Worm (Caenorhabditis elegans) whole organism, young adult: ENCODE results near the gene C28D4.7.

Experiments used
- B0035.1 ChIP-seq: sonication (generic microtip); optimal IDR thresholded peaks from 2 replicates; lab custom pipeline; 2016; ENCODE audit warnings: missing genetic modification characterization, mild to moderate bottlenecking, missing compliant biosample characterization, missing genotype, missing genetic modification reagents
- B0261.1 ChIP-seq: sonication (generic microtip); optimal IDR thresholded peaks from 2 replicates; lab custom pipeline; 2016; ENCODE audit warnings: mild to moderate bottlenecking, missing genetic modification characterization, moderate library complexity, missing compliant biosample characterization
- B0336.3 ChIP-seq: fragments of 200-800 bp; sonication (Bioruptor generic); IDR thresholded peaks from 2 replicates; pipeline ENCODE4 v1.3.6; 2022; ENCODE audit warnings: missing genetic modification characterization, missing compliant biosample characterization
- C06A6.2 ChIP-seq: fragments of 200-800 bp; sonication (Bioruptor generic); conservative IDR thresholded peaks from 2 replicates; pipeline ENCODE4 v1.3.6; 2022; ENCODE audit warnings: missing genetic modification characterization, missing compliant biosample characterization
- D2030.7 ChIP-seq: fragments of 200-800 bp; sonication (Bioruptor generic); IDR thresholded peaks from 2 replicates; pipeline ENCODE4 v1.3.6; 2022; ENCODE audit warnings: missing genetic modification reagents, missing genetic modification characterization, missing compliant biosample characterization
- F23B12.7 ChIP-seq: sonication (generic microtip); optimal IDR thresholded peaks from 2 replicates; lab custom pipeline; 2017; ENCODE audit warnings: missing genetic modification characterization, mild to moderate bottlenecking, missing compliant biosample characterization, antibody characterized with exemption, moderate library complexity; ENCODE audit not compliant: insufficient read depth
- F39B2.1 ChIP-seq: fragments of 200-800 bp; sonication (Bioruptor generic); IDR thresholded peaks from 2 replicates; pipeline ENCODE4 v1.3.6; 2022; ENCODE audit warnings: missing genetic modification reagents, missing genetic modification characterization, missing compliant biosample characterization
- F52B5.7 ChIP-seq: sonication (generic microtip); optimal IDR thresholded peaks from 2 replicates; lab custom pipeline; 2016; ENCODE audit warnings: mild to moderate bottlenecking, missing genetic modification characterization, missing compliant biosample characterization
- F55B11.4 ChIP-seq: sonication (generic microtip); optimal IDR thresholded peaks from 2 replicates; lab custom pipeline; 2016; ENCODE audit warnings: missing compliant biosample characterization, missing genetic modification characterization, borderline replicate concordance; ENCODE audit not compliant: insufficient read depth
- K12H6.12 ChIP-seq: fragments of 200-800 bp; sonication (Bioruptor generic); optimal IDR thresholded peaks from 2 replicates; lab custom pipeline; 2018; ENCODE audit warnings: mild to moderate bottlenecking, missing genetic modification characterization, missing compliant biosample characterization
- T07F8.4 ChIP-seq: sonication (generic microtip); optimal IDR thresholded peaks from 2 replicates; lab custom pipeline; 2016; ENCODE audit warnings: mild to moderate bottlenecking, missing genetic modification characterization, moderate library complexity, missing compliant biosample characterization
- Y67H2A.10 ChIP-seq: fragments of 200-800 bp; sonication (Bioruptor generic); conservative IDR thresholded peaks from 2 replicates; pipeline ENCODE4 v1.3.6; 2022; ENCODE audit warnings: missing genetic modification reagents, missing genetic modification characterization, missing compliant biosample characterization
- akir-1 ChIP-seq: fragments of 200-800 bp; sonication (Bioruptor generic); optimal IDR thresholded peaks from 2 replicates; lab custom pipeline; 2018; ENCODE audit warnings: mild to moderate bottlenecking, missing genetic modification characterization, moderate library complexity, missing compliant biosample characterization
- aptf-2 ChIP-seq: fragments of 200-800 bp; sonication (Bioruptor generic); conservative IDR thresholded peaks from 2 replicates; pipeline ENCODE4 v1.3.6; 2022; ENCODE audit warnings: missing genetic modification reagents, missing genetic modification characterization, missing compliant biosample characterization
- atf-7 ChIP-seq: sonication (generic microtip); optimal IDR thresholded peaks from 2 replicates; lab custom pipeline; 2017; ENCODE audit warnings: mild to moderate bottlenecking, missing genetic modification characterization, missing compliant biosample characterization
- athp-1 ChIP-seq: sonication (generic microtip); optimal IDR thresholded peaks from 2 replicates; lab custom pipeline; 2017; ENCODE audit warnings: mild to moderate bottlenecking, missing genetic modification characterization, missing compliant biosample characterization
- attf-3 ChIP-seq: fragments of 200-800 bp; sonication (Bioruptor generic); conservative IDR thresholded peaks from 2 replicates; pipeline ENCODE4 v1.3.6; 2022; ENCODE audit warnings: missing genetic modification reagents, missing genetic modification characterization, missing compliant biosample characterization
- attf-6 ChIP-seq: fragments of 200-800 bp; sonication (Bioruptor generic); IDR thresholded peaks from 2 replicates; pipeline ENCODE4 v1.3.6; 2022; ENCODE audit warnings: missing genetic modification reagents, missing genetic modification characterization, missing compliant biosample characterization
- ccch-3 ChIP-seq: fragments of 200-800 bp; sonication (Bioruptor generic); optimal IDR thresholded peaks from 2 replicates; lab custom pipeline; 2018; ENCODE audit warnings: mild to moderate bottlenecking, missing genetic modification characterization, missing compliant biosample characterization
- cebp-2 ChIP-seq: fragments of 200-800 bp; sonication (Bioruptor generic); IDR thresholded peaks from 2 replicates; pipeline ENCODE4 v1.3.6; 2022; ENCODE audit warnings: missing genetic modification characterization, missing compliant biosample characterization
- ceh-40 ChIP-seq: fragments of 200-800 bp; sonication (Bioruptor generic); IDR thresholded peaks from 2 replicates; pipeline ENCODE4 v1.3.6; 2022; ENCODE audit warnings: missing genetic modification characterization, missing compliant biosample characterization
- ceh-79 ChIP-seq: sonication (generic microtip); optimal IDR thresholded peaks from 2 replicates; lab custom pipeline; 2017; ENCODE audit warnings: mild to moderate bottlenecking, missing genetic modification characterization, missing compliant biosample characterization
- ceh-91 ChIP-seq: fragments of 200-800 bp; sonication (Bioruptor generic); IDR thresholded peaks from 2 replicates; pipeline ENCODE4 v1.3.6; 2022; ENCODE audit warnings: missing genetic modification reagents, missing genetic modification characterization, missing compliant biosample characterization
- ekl-4 ChIP-seq: fragments of 200-800 bp; sonication (Bioruptor generic); IDR thresholded peaks from 2 replicates; pipeline ENCODE4 v1.3.6; 2022; ENCODE audit warnings: missing genetic modification reagents, missing genetic modification characterization, missing compliant biosample characterization
- ets-4 ChIP-seq: fragments of 200-800 bp; sonication (Bioruptor generic); optimal IDR thresholded peaks from 2 replicates; lab custom pipeline; 2018; ENCODE audit warnings: mild to moderate bottlenecking, missing genetic modification characterization, missing compliant biosample characterization
- fkh-3 ChIP-seq: sonication (generic microtip); optimal IDR thresholded peaks from 2 replicates; lab custom pipeline; 2016; ENCODE audit warnings: mild to moderate bottlenecking, missing genetic modification characterization, missing compliant biosample characterization
- hmg-20 ChIP-seq: fragments of 200-800 bp; sonication (Bioruptor generic); IDR thresholded peaks from 2 replicates; pipeline ENCODE4 v1.3.6; 2022; ENCODE audit warnings: missing genetic modification reagents, missing genetic modification characterization, missing compliant biosample characterization
- hrde-1 ChIP-seq: sonication (generic microtip); optimal IDR thresholded peaks from 2 replicates; lab custom pipeline; 2016; ENCODE audit warnings: missing genetic modification characterization, mild to moderate bottlenecking, missing compliant biosample characterization, moderate library complexity, missing genotype, missing genetic modification reagents, borderline replicate concordance
- lag-1 ChIP-seq: fragments of 200-800 bp; sonication (Bioruptor generic); IDR thresholded peaks from 2 replicates; pipeline ENCODE4 v1.3.6; 2022; ENCODE audit warnings: missing genetic modification reagents, missing genetic modification characterization, missing compliant biosample characterization
- lsl-1 ChIP-seq: fragments of 200-800 bp; sonication (Bioruptor generic); optimal IDR thresholded peaks from 2 replicates; lab custom pipeline; 2018; ENCODE audit warnings: mild to moderate bottlenecking, missing genetic modification characterization, moderate library complexity, missing compliant biosample characterization
- lsy-27 ChIP-seq: sonication (generic microtip); optimal IDR thresholded peaks from 2 replicates; lab custom pipeline; 2017; ENCODE audit warnings: missing genetic modification characterization, mild to moderate bottlenecking, missing compliant biosample characterization, antibody characterized with exemption, missing genotype, borderline replicate concordance; ENCODE audit not compliant: insufficient read depth
- madf-3 ChIP-seq: fragments of 200-800 bp; sonication (Bioruptor generic); IDR thresholded peaks from 2 replicates; pipeline ENCODE4 v1.3.6; 2022; ENCODE audit warnings: missing genetic modification reagents, missing genetic modification characterization, missing compliant biosample characterization
- madf-6 ChIP-seq: fragments of 200-800 bp; sonication (Bioruptor generic); IDR thresholded peaks from 2 replicates; pipeline ENCODE4 v1.3.6; 2022; ENCODE audit warnings: missing genetic modification reagents, missing genetic modification characterization, missing compliant biosample characterization
- mes-4 ChIP-seq: sonication (generic microtip); optimal IDR thresholded peaks from 2 replicates; lab custom pipeline; 2016; ENCODE audit warnings: missing genotype, missing genetic modification characterization, missing compliant biosample characterization
- mxl-1 ChIP-seq: sonication (generic microtip); optimal IDR thresholded peaks from 2 replicates; lab custom pipeline; 2016; ENCODE audit warnings: missing genetic modification characterization, missing compliant biosample characterization
- nhr-27 ChIP-seq: fragments of 200-800 bp; sonication (Bioruptor generic); optimal IDR thresholded peaks from 2 replicates; lab custom pipeline; 2018; ENCODE audit warnings: mild to moderate bottlenecking, missing genetic modification characterization, moderate library complexity, missing compliant biosample characterization
- nhr-90 ChIP-seq: sonication (generic microtip); optimal IDR thresholded peaks from 2 replicates; lab custom pipeline; 2016; ENCODE audit warnings: missing genotype, mild to moderate bottlenecking, missing genetic modification characterization, missing compliant biosample characterization
- pbrm-1 ChIP-seq: fragments of 200-800 bp; sonication (Bioruptor generic); IDR thresholded peaks from 2 replicates; pipeline ENCODE4 v1.3.6; 2022; ENCODE audit warnings: missing genetic modification reagents, missing genetic modification characterization, missing compliant biosample characterization
- pha-4 ChIP-seq: fragments of 150-350 bp; sonication (generic microtip); optimal IDR thresholded peaks from 2 replicates; lab custom pipeline; 2014; ENCODE audit warnings: missing biosample characterization, missing genetic modification reagents, missing genetic modification characterization
- rec-8 ChIP-seq, 2 experiments: sonication (generic microtip); optimal IDR thresholded peaks; 2 replicates each; lab custom pipeline; 2016; ENCODE audit warnings: mild to moderate bottlenecking in 2 of 2, missing genetic modification characterization in 2 of 2, missing genetic modification reagents in 2 of 2, missing genotype in 2 of 2, missing biosample characterization in 1 of 2, missing compliant biosample characterization in 1 of 2, moderate library complexity in 1 of 2
- snpc-4 ChIP-seq, 5 experiments: fragments of 150-350 bp in 1 of 5; sonication (generic microtip) in 4 of 5; optimal IDR thresholded peaks; 2 replicates each; lab custom pipeline; 2014 to 2018; ENCODE audit warnings: missing genetic modification characterization in 5 of 5, missing biosample characterization in 3 of 5, antibody characterized with exemption in 2 of 5, mild to moderate bottlenecking in 2 of 5, missing compliant biosample characterization in 2 of 5, missing genotype in 2 of 5, moderate library complexity in 2 of 5, missing genetic modification reagents in 1 of 5
- sptf-2 ChIP-seq: fragments of 200-800 bp; sonication (Bioruptor generic); optimal IDR thresholded peaks from 2 replicates; lab custom pipeline; 2018; ENCODE audit warnings: mild to moderate bottlenecking, missing genetic modification characterization, missing compliant biosample characterization
- zfh-2 ChIP-seq: fragments of 200-800 bp; sonication (Bioruptor generic); conservative IDR thresholded peaks from 2 replicates; pipeline ENCODE4 v1.3.6; 2022; ENCODE audit warnings: missing genetic modification reagents, missing genetic modification characterization, missing compliant biosample characterization
- zim-3 ChIP-seq: sonication (generic microtip); optimal IDR thresholded peaks from 2 replicates; lab custom pipeline; 2017; ENCODE audit warnings: mild to moderate bottlenecking, missing genetic modification characterization, moderate library complexity, missing compliant biosample characterization
- ztf-18 ChIP-seq: sonication (generic microtip); optimal IDR thresholded peaks from 2 replicates; lab custom pipeline; 2016; ENCODE audit warnings: missing genotype, mild to moderate bottlenecking, missing genetic modification characterization, missing compliant biosample characterization
- ztf-25 ChIP-seq: fragments of 200-800 bp; sonication (Bioruptor generic); IDR thresholded peaks from 2 replicates; pipeline ENCODE4 v1.3.6; 2022; ENCODE audit warnings: missing genetic modification reagents, missing genetic modification characterization, missing compliant biosample characterization
- ztf-26 ChIP-seq: sonication (generic microtip); optimal IDR thresholded peaks from 2 replicates; lab custom pipeline; 2017; ENCODE audit warnings: missing genetic modification characterization, missing compliant biosample characterization
- ztf-6 ChIP-seq: fragments of 200-800 bp; sonication (Bioruptor generic); IDR thresholded peaks from 2 replicates; pipeline ENCODE4 v1.3.6; 2022; ENCODE audit warnings: missing genetic modification reagents, missing genetic modification characterization, missing compliant biosample characterization

Gene C28D4.7

DNA sequence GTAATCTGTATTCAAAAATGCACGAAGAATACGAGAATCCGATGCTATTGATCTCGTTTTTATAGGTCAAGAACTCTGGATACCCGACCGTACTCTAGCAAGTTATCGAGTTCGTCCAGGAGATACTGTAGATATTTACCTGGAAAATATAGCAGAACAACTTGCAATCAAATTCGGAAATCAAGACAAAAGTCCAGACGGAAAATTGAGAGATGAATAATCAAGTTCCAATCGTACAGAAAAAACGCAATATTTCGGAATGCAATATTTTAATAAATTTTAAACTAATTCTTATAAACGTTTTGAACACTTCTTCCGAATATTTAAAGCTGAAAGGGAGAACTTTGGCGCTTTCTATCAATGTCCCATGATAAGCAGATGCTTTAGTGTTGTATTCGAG lies 3.9 kb downstream of the C28D4.7 start (continued):
- TF ChIP-seq zim-3 (tag; lab: Kevin White, UChicago) (no peak), F39B2.1 (GFP tag; lab: Robert Waterston, UW) (0 out of 2 replicates have a peak, but pooled peaks have one; percentile 34), lsl-1 (GFP tag; lab: Kevin White, UChicago) (peak; percentile 38), ztf-26 (no peak), pbrm-1 (GFP tag; lab: Robert Waterston, UW) (no peak), B0336.3 (GFP tag; lab: Robert Waterston, UW) (peak; percentile 93), B0035.1 (tag; lab: Kevin White, UChicago) (peak; percentile 11), madf-3 (peak; percentile 5; the same call in 1 of the 2 replicates), madf-6 (GFP tag; lab: Robert Waterston, UW) (peak; percentile 71), cebp-2 (GFP tag; lab: Robert Waterston, UW) (no peak), B0261.1 (no peak), akir-1 (GFP tag; lab: Kevin White, UChicago) (no peak), T07F8.4 (no peak), ekl-4 (peak; percentile 81), ztf-18 (no peak), pha-4 (tag; lab: Kevin White, UChicago) (no peak), aptf-2 (GFP tag; lab: Robert Waterston, UW) (no peak), D2030.7 (peak; percentile 45), Y67H2A.10 (GFP tag; lab: Robert Waterston, UW) (no peak), sptf-2 (GFP tag; lab: Kevin White, UChicago) (no peak), rec-8 (tag; optimal IDR thresholded peaks at IDR 0.05; lab: Kevin White, UChicago) (no peak), K12H6.12 (no peak), snpc-4 (GFP tag; optimal IDR thresholded peaks at IDR 0.05; lab: Kevin White, UChicago) (peak; percentile 40), snpc-4 (tag; optimal IDR thresholded peaks at IDR 0.05; lab: Kevin White, UChicago) (peak in 2 of 4 experiments; percentile 16 to 53), hrde-1 (tag; lab: Kevin White, UChicago) (peak; percentile 79), ceh-79 (tag; lab: Kevin White, UChicago) (no peak), fkh-3 (no peak), lag-1 (GFP tag; lab: Robert Waterston, UW) (no peak), F23B12.7 (tag; lab: Kevin White, UChicago) (no peak), ceh-91 (no peak), F52B5.7 (tag; lab: Kevin White, UChicago) (peak; percentile 68), F55B11.4 (tag; lab: Kevin White, UChicago) (no peak), hmg-20 (GFP tag; lab: Robert Waterston, UW) (no peak; the same call in 1 of the 2 replicates), mes-4 (tag; lab: Kevin White, UChicago) (no peak), ceh-40 (no peak), nhr-90 (tag; lab: Kevin White, UChicago) (no peak), attf-3 (no peak), athp-1 (no peak), ztf-25 (no peak), ztf-6 (no peak), ets-4 (GFP tag; lab: Kevin White, UChicago) (no peak), nhr-27 (tag; lab: Kevin White, UChicago) (no peak), mxl-1 (tag; lab: Kevin White, UChicago) (no peak), lsy-27 (tag; lab: Kevin White, UChicago) (no peak), attf-6 (peak; percentile 58), ccch-3 (GFP tag; lab: Kevin White, UChicago) (no peak), zfh-2 (GFP tag; lab: Robert Waterston, UW) (no peak), atf-7 (no peak), C06A6.2 (GFP tag; lab: Robert Waterston, UW) (no peak)
